Fruit fly (Drosophila melanogaster): ENCODE data around the gene Ir7e.

Gene Ir7e

DNA sequence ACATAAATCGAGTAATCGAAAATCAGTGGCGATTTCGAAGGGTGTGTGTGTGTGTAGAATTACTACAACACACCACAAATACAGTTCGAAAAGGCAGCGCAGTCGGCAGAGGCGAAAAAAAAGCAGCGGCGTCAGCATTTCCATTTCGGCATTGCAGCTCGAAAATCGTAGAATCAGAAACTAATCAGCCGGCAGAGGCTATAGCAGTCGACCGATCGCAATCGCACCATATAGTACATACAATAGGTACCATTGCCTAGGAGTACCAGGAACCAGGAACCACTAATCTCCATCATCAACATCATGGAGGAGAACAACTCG lies 27.6 kb upstream of the Ir7e start:
- TF ChIP-seq dl (GFP tag; optimal IDR thresholded peaks at IDR 0.05; ENCODE audit: insufficient read depth in 1 of 2, partially characterized antibody in 2 of 2): no peak
- no peak for TF ChIP-seq dsf (GFP tag; optimal IDR thresholded peaks at IDR 0.05; ENCODE audit: borderline replicate concordance)
- no peak for TF ChIP-seq Myc (optimal IDR thresholded peaks at IDR 0.05)
- no peak for TF ChIP-seq lola (GFP tag; optimal IDR thresholded peaks at IDR 0.05)
- TF ChIP-seq Abd-B (GFP tag; optimal IDR thresholded peaks at IDR 0.05): no peak
- no peak for TF ChIP-seq Vsx2 (GFP tag; optimal IDR thresholded peaks at IDR 0.05; ENCODE audit: partially characterized antibody)
- TF ChIP-seq CG9705 (GFP tag; optimal IDR thresholded peaks at IDR 0.05): no peak
- no peak for TF ChIP-seq woc (GFP tag; optimal IDR thresholded peaks at IDR 0.05)
- TF ChIP-seq h (GFP tag; optimal IDR thresholded peaks at IDR 0.05): no peak
- TF ChIP-seq foxo (GFP tag; optimal IDR thresholded peaks at IDR 0.05): no peak
- TF ChIP-seq Hr83 (GFP tag; optimal IDR thresholded peaks at IDR 0.05; ENCODE audit: poor library complexity, severe bottlenecking): no peak
- TF ChIP-seq Hr78 (GFP tag; optimal IDR thresholded peaks at IDR 0.05): no peak
- no peak for TF ChIP-seq jim (GFP tag; optimal IDR thresholded peaks at IDR 0.05)
- no peak for TF ChIP-seq pan (optimal IDR thresholded peaks at IDR 0.05)
- TF ChIP-seq fru (GFP tag; optimal IDR thresholded peaks at IDR 0.05): no peak
- TF ChIP-seq CrebA (GFP tag; optimal IDR thresholded peaks at IDR 0.05; ENCODE audit: borderline replicate concordance): no peak

DNA sequence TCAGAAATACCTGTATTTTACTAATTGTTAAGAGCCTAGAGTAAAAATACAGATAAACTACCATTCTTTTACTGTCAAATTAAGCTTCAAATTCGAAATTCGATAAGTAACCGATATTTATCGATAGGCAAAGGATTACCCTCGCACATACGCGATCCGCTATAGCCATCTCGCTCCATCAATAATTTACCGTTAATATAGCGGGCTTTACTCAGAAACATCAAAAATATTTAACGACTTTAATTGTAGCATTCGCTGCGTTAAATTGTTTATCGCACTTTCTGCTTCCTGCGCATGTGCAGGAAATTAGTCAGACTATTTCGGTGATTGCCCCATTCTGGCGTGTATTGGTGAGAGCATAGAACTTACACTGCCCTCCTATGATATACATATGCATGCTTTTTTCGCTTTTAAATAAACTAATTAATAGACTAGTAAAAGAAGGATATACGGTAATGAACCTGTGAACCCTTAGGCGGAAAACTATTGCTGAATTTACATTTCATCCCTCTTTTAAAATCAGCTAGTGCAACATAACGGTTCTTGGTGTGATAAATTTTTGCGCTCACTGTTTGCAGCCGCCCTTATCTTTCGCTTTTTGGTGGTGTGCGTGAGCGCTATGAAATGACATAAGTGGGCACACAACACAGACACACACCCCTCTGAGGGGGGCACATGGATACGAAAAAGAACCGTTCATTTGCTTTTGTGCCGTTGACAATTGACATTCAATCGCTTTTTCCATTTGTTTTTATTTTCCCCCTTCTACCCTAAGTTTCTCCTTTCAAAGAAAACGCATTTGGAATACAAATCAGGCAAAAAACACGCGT lies 27.0 kb upstream of the Ir7e start, which contains the start of the genes dpr14 and spidey:
Gene dpr14 (minus strand): TSS at position 48 of the 830 bp plus-strand sequence.
Gene spidey (plus strand): TSS at position 693 of the 830 bp plus-strand sequence.
- TF ChIP-seq Dif (GFP tag; optimal IDR thresholded peaks at IDR 0.05; ENCODE audit: partially characterized antibody) (peak; percentile 36), usp (GFP tag; optimal IDR thresholded peaks at IDR 0.05) (no peak), Hr78 (GFP tag; optimal IDR thresholded peaks at IDR 0.05) (no peak), Sp1 (GFP tag; optimal IDR thresholded peaks at IDR 0.05) (peak; percentile 81), OdsH (GFP tag; optimal IDR thresholded peaks at IDR 0.05) (peak; percentile 71), h (GFP tag; optimal IDR thresholded peaks at IDR 0.05) (peak; percentile 85), foxo (GFP tag; optimal IDR thresholded peaks at IDR 0.05) (peak in 1 of 2 experiments; percentile 79), Rel (GFP tag; optimal IDR thresholded peaks at IDR 0.05) (no peak), Rel (tag; optimal IDR thresholded peaks at IDR 0.05) (peak; percentile 82), Mio (GFP tag; optimal IDR thresholded peaks at IDR 0.05) (peak; percentile 22), pan (optimal IDR thresholded peaks at IDR 0.05) (no peak), Dfd (GFP tag; optimal IDR thresholded peaks at IDR 0.05) (no peak), fru (GFP tag; optimal IDR thresholded peaks at IDR 0.05) (peak; percentile 86), CG32264 (GFP tag; optimal IDR thresholded peaks at IDR 0.05) (peak; percentile 39), tai (GFP tag; optimal IDR thresholded peaks at IDR 0.05) (no peak), rgr (GFP tag; optimal IDR thresholded peaks at IDR 0.05) (peak; percentile 79), jim (GFP tag; optimal IDR thresholded peaks at IDR 0.05) (no peak), N (GFP tag; optimal IDR thresholded peaks at IDR 0.05) (no peak), woc (GFP tag; optimal IDR thresholded peaks at IDR 0.05) (peak; percentile 71), br (GFP tag; optimal IDR thresholded peaks at IDR 0.05) (peak; percentile 77), brk (GFP tag; optimal IDR thresholded peaks at IDR 0.05) (no peak), sv (GFP tag; optimal IDR thresholded peaks at IDR 0.05) (peak; percentile 80), GATAd (GFP tag; optimal IDR thresholded peaks at IDR 0.05) (no peak), Hr83 (GFP tag; optimal IDR thresholded peaks at IDR 0.05; ENCODE audit: poor library complexity, severe bottlenecking) (no peak), dl (GFP tag; optimal IDR thresholded peaks at IDR 0.05; ENCODE audit: insufficient read depth in 1 of 2, partially characterized antibody in 2 of 2) (no peak), sage (GFP tag; optimal IDR thresholded peaks at IDR 0.05) (no peak), ey (GFP tag; optimal IDR thresholded peaks at IDR 0.05) (peak; percentile 83), CG9705 (GFP tag; optimal IDR thresholded peaks at IDR 0.05) (peak; percentile 65), Vsx2 (GFP tag; optimal IDR thresholded peaks at IDR 0.05; ENCODE audit: partially characterized antibody) (peak; percentile 65), Abd-B (GFP tag; optimal IDR thresholded peaks at IDR 0.05) (no peak), Myc (optimal IDR thresholded peaks at IDR 0.05) (no peak), dmrt93B (GFP tag; optimal IDR thresholded peaks at IDR 0.05) (peak; percentile 62), Jra (GFP tag; optimal IDR thresholded peaks at IDR 0.05) (peak; percentile 39), Hnf4 (GFP tag; optimal IDR thresholded peaks at IDR 0.05) (peak; percentile 70), lola (GFP tag; optimal IDR thresholded peaks at IDR 0.05) (no peak), HLH106 (tag; optimal IDR thresholded peaks at IDR 0.05) (peak; percentile 83), psq (GFP tag; optimal IDR thresholded peaks at IDR 0.05) (peak; percentile 64), CrebA (GFP tag; optimal IDR thresholded peaks at IDR 0.05; ENCODE audit: borderline replicate concordance) (no peak), dsf (GFP tag; optimal IDR thresholded peaks at IDR 0.05; ENCODE audit: borderline replicate concordance) (no peak)

Data from whole organism, wandering third instar larva.